Worm (Caenorhabditis elegans): ENCODE data around the gene str-101.

- TF ChIP-seq flt-1 (GFP tag; IDR thresholded peaks at IDR 0.05) (no peak), ztf-23 (GFP tag; IDR thresholded peaks at IDR 0.05) (no peak), tab-1 (GFP tag; IDR thresholded peaks at IDR 0.05) (no peak), cog-1 (tag; optimal IDR thresholded peaks at IDR 0.05) (no peak), klf-2 (GFP tag; conservative IDR thresholded peaks at IDR 0.05) (no peak), ref-1 (GFP tag; conservative IDR thresholded peaks at IDR 0.05) (no peak), ztf-29 (GFP tag; IDR thresholded peaks at IDR 0.05) (no peak), T22C8.4 (GFP tag; IDR thresholded peaks at IDR 0.05) (no peak)
These were observed 9.5 kb downstream of the str-101 start, which contains the start of gene nhr-53 for ce11 chrV:15702263-15702662.

All from whole organism, midembryonic.